Worm (Caenorhabditis elegans) whole organism, mixed stage, embryonic: ENCODE measurements around the gene odr-10.

Experiments used
- M03D4.4 ChIP-seq: sonication (generic microtip); optimal IDR thresholded peaks from 2 replicates; lab custom pipeline; 2017; ENCODE audit warnings: mild to moderate bottlenecking, missing genetic modification characterization, missing compliant biosample characterization
- blmp-1 ChIP-seq: fragments of 150-350 bp; optimal IDR thresholded peaks from 2 replicates; lab custom pipeline; 2014; ENCODE audit warnings: missing biosample characterization, missing genetic modification characterization
- ces-1 ChIP-seq: fragments of 150-350 bp; optimal IDR thresholded peaks from 2 replicates; lab custom pipeline; 2014; ENCODE audit warnings: missing biosample characterization, missing genetic modification reagents, missing genetic modification characterization
- elt-1 ChIP-seq: sonication (generic microtip); optimal IDR thresholded peaks from 2 replicates; lab custom pipeline; 2017; ENCODE audit warnings: missing genetic modification characterization, mild to moderate bottlenecking, missing compliant biosample characterization, antibody characterized with exemption, moderate library complexity, borderline replicate concordance; ENCODE audit not compliant: insufficient read depth
- elt-3 ChIP-seq: fragments of 150-350 bp; optimal IDR thresholded peaks from 2 replicates; lab custom pipeline; 2014; ENCODE audit warnings: missing biosample characterization, missing genetic modification characterization
- flh-1 ChIP-seq: fragments of 200-800 bp; sonication (Bioruptor generic); optimal IDR thresholded peaks from 2 replicates; lab custom pipeline; 2018; ENCODE audit warnings: mild to moderate bottlenecking, missing genetic modification characterization, moderate library complexity, missing compliant biosample characterization
- lin-13 ChIP-seq: fragments of 150-350 bp; optimal IDR thresholded peaks from 2 replicates; lab custom pipeline; 2014; ENCODE audit warnings: missing biosample characterization, missing genetic modification characterization
- lin-32 ChIP-seq: fragments of 200-800 bp; sonication (Bioruptor generic); optimal IDR thresholded peaks from 2 replicates; lab custom pipeline; 2018; ENCODE audit warnings: mild to moderate bottlenecking, missing genetic modification characterization, missing compliant biosample characterization
- lsy-2 ChIP-seq: fragments of 150-350 bp; optimal IDR thresholded peaks from 2 replicates; lab custom pipeline; 2014; ENCODE audit warnings: missing biosample characterization, missing genetic modification characterization
- mab-5 ChIP-seq: fragments of 150-350 bp; optimal IDR thresholded peaks from 2 replicates; lab custom pipeline; 2014; ENCODE audit warnings: missing biosample characterization, missing genetic modification characterization
- mep-1 ChIP-seq: fragments of 150-350 bp; optimal IDR thresholded peaks from 2 replicates; lab custom pipeline; 2017; ENCODE audit warnings: missing biosample characterization, missing genetic modification reagents, missing genetic modification characterization, inconsistent platforms
- mls-2 ChIP-seq: sonication (generic microtip); optimal IDR thresholded peaks from 2 replicates; lab custom pipeline; 2016; ENCODE audit warnings: mild to moderate bottlenecking, missing genetic modification characterization, moderate library complexity, missing compliant biosample characterization
- nhr-2 ChIP-seq: fragments of 150-350 bp; optimal IDR thresholded peaks from 2 replicates; lab custom pipeline; 2014; ENCODE audit warnings: missing biosample characterization, missing genetic modification characterization
- nhr-28 ChIP-seq: fragments of 150-350 bp; optimal IDR thresholded peaks from 2 replicates; lab custom pipeline; 2014; ENCODE audit warnings: missing biosample characterization, missing genetic modification characterization
- nhr-76 ChIP-seq: sonication (generic microtip); optimal IDR thresholded peaks from 2 replicates; lab custom pipeline; 2017; ENCODE audit warnings: missing biosample characterization, missing genetic modification characterization
- pha-4 ChIP-seq: fragments of 150-350 bp; optimal IDR thresholded peaks from 2 replicates; lab custom pipeline; 2018; ENCODE audit warnings: missing biosample characterization, missing genetic modification reagents, missing genetic modification characterization
- tbx-8 ChIP-seq: fragments of 200-800 bp; sonication (Bioruptor generic); optimal IDR thresholded peaks from 2 replicates; lab custom pipeline; 2018; ENCODE audit warnings: mild to moderate bottlenecking, missing genetic modification characterization, moderate library complexity, missing compliant biosample characterization
- unc-120 ChIP-seq: sonication (generic microtip); optimal IDR thresholded peaks from 2 replicates; lab custom pipeline; 2017; ENCODE audit warnings: missing genetic modification characterization, missing compliant biosample characterization; ENCODE audit not compliant: poor library complexity, severe bottlenecking
- unc-39 ChIP-seq: fragments of 150-350 bp; optimal IDR thresholded peaks from 2 replicates; lab custom pipeline; 2014; ENCODE audit warnings: missing biosample characterization, missing genetic modification characterization
- unc-62 ChIP-seq: fragments of 150-350 bp; optimal IDR thresholded peaks from 2 replicates; lab custom pipeline; 2014; ENCODE audit warnings: missing biosample characterization, missing genetic modification reagents, missing genetic modification characterization

odr-10 gene

ce11 chrX:6818036-6818488 lies 47.7 kb downstream of the odr-10 start, which contains the start of gene dhs-28:
TSS of gene dhs-28 (plus strand) at chrX:6818438.
- TF ChIP-seq unc-39 (tag; lab: Kevin White, UChicago) (no peak), blmp-1 (no peak), mls-2 (tag; lab: Kevin White, UChicago) (no peak), unc-120 (tag; lab: Kevin White, UChicago) (no peak), unc-62 (GFP tag; lab: Kevin White, UChicago) (no peak), elt-3 (tag; lab: Kevin White, UChicago) (no peak), tbx-8 (no peak), nhr-2 (tag; lab: Kevin White, UChicago) (no peak), lin-13 (no peak), ces-1 (no peak), pha-4 (tag; lab: Kevin White, UChicago) (no peak), lsy-2 (tag; lab: Kevin White, UChicago) (no peak), nhr-28 (tag; lab: Kevin White, UChicago) (no peak), flh-1 (GFP tag; lab: Kevin White, UChicago) (no peak), elt-1 (no peak), M03D4.4 (tag; lab: Kevin White, UChicago) (no peak), mab-5 (tag; lab: Kevin White, UChicago) (no peak), lin-32 (GFP tag; lab: Kevin White, UChicago) (no peak), mep-1 (tag; lab: Kevin White, UChicago) (no peak), nhr-76 (tag; lab: Kevin White, UChicago) (no peak)
